Worm (Caenorhabditis elegans) whole organism, L4/young adult: ENCODE results near the gene myo-2.

Experiments
- W03F9.2 ChIP-seq: fragments of 150-350 bp; optimal IDR thresholded peaks from 2 replicates; lab custom pipeline; 2014; ENCODE audit warnings: missing biosample characterization, missing genetic modification characterization
- dao-5 ChIP-seq: sonication (generic microtip); optimal IDR thresholded peaks from 2 replicates; lab custom pipeline; 2016; ENCODE audit warnings: missing genotype, missing genetic modification characterization, moderate library complexity, missing compliant biosample characterization

- TF ChIP-seq W03F9.2 (no peak), dao-5 (tag; lab: Kevin White, UChicago) (no peak)
These were observed 51.1 kb downstream of the myo-2 start for ce11 chrX:12518982-12519381.
